Fruit fly (Drosophila melanogaster) whole organism, adult: ENCODE measurements around the gene CG15147.

ENCODE experiments used
- CG11617 ChIP-seq: fragments of 200-800 bp; sonication (Bioruptor generic); optimal IDR thresholded peaks from 2 replicates; lab custom pipeline; 2017; ENCODE audit warnings: mild to moderate bottlenecking, missing biosample characterization, missing genetic modification reagents, missing genetic modification characterization
- CG12768 ChIP-seq: fragments of 200-800 bp; sonication (Bioruptor generic); optimal IDR thresholded peaks from 2 replicates; lab custom pipeline; 2017; ENCODE audit warnings: missing biosample characterization, missing genetic modification characterization, mild to moderate bottlenecking, moderate library complexity, missing genetic modification reagents
- CG14711 ChIP-seq: fragments of 200-800 bp; sonication (Bioruptor generic); optimal IDR thresholded peaks from 2 replicates; lab custom pipeline; 2018; ENCODE audit warnings: missing biosample characterization, mild to moderate bottlenecking, missing genetic modification characterization, moderate library complexity
- CG33017 ChIP-seq: fragments of 200-800 bp; sonication (Bioruptor generic); optimal IDR thresholded peaks from 2 replicates; lab custom pipeline; 2018; ENCODE audit warnings: missing biosample characterization, mild to moderate bottlenecking, missing genetic modification characterization, moderate library complexity
- CG5204 ChIP-seq: fragments of 200-800 bp; sonication (Bioruptor generic); optimal IDR thresholded peaks from 2 replicates; lab custom pipeline; 2016; ENCODE audit warnings: missing biosample characterization, missing genetic modification characterization
- CG7045 ChIP-seq: fragments of 200-800 bp; sonication (Bioruptor generic); optimal IDR thresholded peaks from 2 replicates; lab custom pipeline; 2017; ENCODE audit warnings: missing biosample characterization, mild to moderate bottlenecking, missing genetic modification characterization
- CG7101 ChIP-seq: fragments of 200-800 bp; sonication (Bioruptor generic); optimal IDR thresholded peaks from 2 replicates; lab custom pipeline; 2018; ENCODE audit warnings: missing biosample characterization, mild to moderate bottlenecking, missing genetic modification characterization, moderate library complexity
- Hr96 ChIP-seq: fragments of 200-800 bp; sonication (Bioruptor generic); optimal IDR thresholded peaks from 2 replicates; lab custom pipeline; 2016; ENCODE audit warnings: missing biosample characterization, missing genetic modification characterization
- bab1 ChIP-seq: fragments of 200-800 bp; sonication (Bioruptor generic); optimal IDR thresholded peaks from 3 replicates; lab custom pipeline; 2019; ENCODE audit warnings: missing biosample characterization, mild to moderate bottlenecking, missing genetic modification characterization, moderate library complexity
- cnc ChIP-seq, 2 experiments: fragments of >200 bp; optimal IDR thresholded peaks; 2 replicates each; lab custom pipeline; 2017
- kay ChIP-seq: fragments of 200-800 bp; sonication (Bioruptor generic); peaks from one replicate; lab custom pipeline; 2016; ENCODE audit warnings: missing biosample characterization, missing genetic modification characterization, borderline replicate concordance
- tj ChIP-seq: fragments of 200-800 bp; sonication (Bioruptor generic); optimal IDR thresholded peaks from 3 replicates; lab custom pipeline; 2017; ENCODE audit warnings: missing biosample characterization, mild to moderate bottlenecking, missing genetic modification characterization, moderate library complexity
- toe ChIP-seq: fragments of 200-800 bp; sonication (Bioruptor generic); optimal IDR thresholded peaks from 2 replicates; lab custom pipeline; 2016; ENCODE audit warnings: missing biosample characterization, missing genetic modification characterization

dm6 chr2L:17582994-17583393, 43.2 kb downstream of the CG15147 start:
- no peak for TF ChIP-seq CG33017 (tag; lab: Kevin White, UChicago)
- TF ChIP-seq tj (GFP tag; lab: Kevin White, UChicago), result no peak
- no peak for TF ChIP-seq kay (GFP tag; lab: Kevin White, UChicago)
- no peak for TF ChIP-seq CG7045 (GFP tag; lab: Kevin White, UChicago)
- no peak for TF ChIP-seq CG5204
- TF ChIP-seq CG11617 (GFP tag; lab: Kevin White, UChicago), result no peak
- no peak for TF ChIP-seq toe (GFP tag; lab: Kevin White, UChicago)
- TF ChIP-seq Hr96 (GFP tag; lab: Kevin White, UChicago), result no peak
- no peak for TF ChIP-seq CG7101 (tag; lab: Kevin White, UChicago)
- no peak for TF ChIP-seq bab1 (GFP tag; lab: Kevin White, UChicago)
- TF ChIP-seq CG12768 (GFP tag; lab: Kevin White, UChicago), result no peak
- no peak for TF ChIP-seq cnc (optimal IDR thresholded peaks at IDR 0.05; lab: Kevin White, UChicago)
- no peak for TF ChIP-seq CG14711 (tag; lab: Kevin White, UChicago)
